Worm (Caenorhabditis elegans) whole organism, midembryonic: ENCODE results near the gene orc-2.

Experiments
- T22C8.4 ChIP-seq: fragments of 200-800 bp; sonication (Bioruptor generic); IDR thresholded peaks from 2 replicates; pipeline ENCODE4 v1.3.6; 2022; ENCODE audit warnings: missing genetic modification characterization, missing compliant biosample characterization
- cog-1 ChIP-seq: sonication (generic microtip); optimal IDR thresholded peaks from 2 replicates; lab custom pipeline; 2016; ENCODE audit warnings: missing genetic modification characterization, missing compliant biosample characterization
- flt-1 ChIP-seq: fragments of 200-800 bp; sonication (Bioruptor generic); IDR thresholded peaks from 2 replicates; pipeline ENCODE4 v1.3.6; 2022; ENCODE audit warnings: missing genetic modification characterization, missing compliant biosample characterization
- klf-2 ChIP-seq: fragments of 200-800 bp; sonication (Bioruptor generic); conservative IDR thresholded peaks from 2 replicates; pipeline ENCODE4 v1.3.6; 2022; ENCODE audit warnings: missing genetic modification reagents, missing genetic modification characterization, missing compliant biosample characterization
- med-1 ChIP-seq: sonication (generic microtip); optimal IDR thresholded peaks from 2 replicates; lab custom pipeline; 2017; ENCODE audit warnings: missing genetic modification characterization, mild to moderate bottlenecking, missing compliant biosample characterization, antibody characterized with exemption, missing genetic modification reagents; ENCODE audit not compliant: insufficient read depth
- ref-1 ChIP-seq: fragments of 200-800 bp; sonication (Bioruptor generic); conservative IDR thresholded peaks from 2 replicates; pipeline ENCODE4 v1.3.6; 2022; ENCODE audit warnings: missing genetic modification reagents, missing genetic modification characterization, missing compliant biosample characterization
- tab-1 ChIP-seq: fragments of 200-800 bp; sonication (Bioruptor generic); IDR thresholded peaks from 2 replicates; pipeline ENCODE4 v1.3.6; 2022; ENCODE audit warnings: missing genetic modification characterization, missing compliant biosample characterization
- ztf-23 ChIP-seq: fragments of 200-800 bp; sonication (Bioruptor generic); IDR thresholded peaks from 2 replicates; pipeline ENCODE4 v1.3.6; 2022; ENCODE audit warnings: missing genetic modification reagents, missing genetic modification characterization, missing compliant biosample characterization
- ztf-29 ChIP-seq: fragments of 200-800 bp; sonication (Bioruptor generic); IDR thresholded peaks from 2 replicates; pipeline ENCODE4 v1.3.6; 2022; ENCODE audit warnings: missing genetic modification reagents, missing genetic modification characterization, missing compliant biosample characterization

Gene orc-2

DNA sequence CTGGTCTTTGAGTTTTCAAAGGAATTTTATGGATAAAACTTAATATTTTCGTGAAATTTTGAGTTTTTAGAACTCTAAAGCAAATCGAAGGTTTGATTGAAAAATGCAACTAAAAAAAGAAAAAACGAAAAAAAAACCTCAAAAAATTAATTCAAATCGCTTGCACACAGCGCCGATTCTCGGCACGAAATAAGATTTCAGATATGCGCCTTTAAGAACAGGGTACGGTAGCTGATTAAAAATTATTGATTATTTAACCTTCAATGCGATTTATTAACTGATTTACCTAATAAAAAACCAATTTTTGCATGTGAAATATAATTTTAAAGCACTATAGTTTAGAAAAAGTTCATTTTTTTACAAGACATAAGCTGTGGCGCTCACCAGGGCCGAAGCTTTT, 20.9 kb upstream of the orc-2 start:
- no peak for TF ChIP-seq ref-1
- no peak for TF ChIP-seq T22C8.4
- TF ChIP-seq ztf-23: no peak
- no peak for TF ChIP-seq cog-1
- TF ChIP-seq tab-1 (GFP tag; lab: Robert Waterston, UW): no peak
- TF ChIP-seq ztf-29 (GFP tag; lab: Robert Waterston, UW): no peak
- TF ChIP-seq flt-1: no peak
- TF ChIP-seq med-1 (GFP tag; lab: Kevin White, UChicago): no peak
- TF ChIP-seq klf-2: no peak

DNA sequence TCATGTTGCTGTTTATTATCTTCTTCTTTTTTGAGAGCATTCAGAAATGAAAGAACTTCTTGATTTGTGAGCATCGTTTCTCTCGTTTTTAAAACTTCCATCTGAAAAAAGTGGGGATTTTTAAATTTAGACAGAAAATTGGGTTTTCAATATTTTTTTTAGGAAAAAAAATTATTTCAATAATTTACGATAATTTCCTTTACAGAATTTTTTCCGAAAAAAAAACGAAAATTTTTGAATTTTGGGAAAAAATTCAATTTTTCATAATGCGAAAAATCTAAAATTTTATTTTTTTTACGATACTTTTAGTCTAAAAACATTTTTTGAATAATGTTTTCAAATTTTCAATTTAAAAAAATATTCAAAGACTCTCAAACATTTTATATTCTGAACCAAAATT, 16.7 kb upstream of the orc-2 start, which contains the start of gene M106.7:
Gene M106.7, minus strand, starts transcription at position 101 of the 400 bp plus-strand sequence.
- TF ChIP-seq cog-1: no peak
- TF ChIP-seq T22C8.4: no peak
- no peak for TF ChIP-seq ztf-23
- TF ChIP-seq tab-1 (GFP tag; lab: Robert Waterston, UW): no peak
- no peak for TF ChIP-seq ztf-29 (GFP tag; lab: Robert Waterston, UW)
- TF ChIP-seq med-1 (GFP tag; lab: Kevin White, UChicago): no peak
- TF ChIP-seq ref-1: no peak
- no peak for TF ChIP-seq klf-2
- no peak for TF ChIP-seq flt-1

DNA sequence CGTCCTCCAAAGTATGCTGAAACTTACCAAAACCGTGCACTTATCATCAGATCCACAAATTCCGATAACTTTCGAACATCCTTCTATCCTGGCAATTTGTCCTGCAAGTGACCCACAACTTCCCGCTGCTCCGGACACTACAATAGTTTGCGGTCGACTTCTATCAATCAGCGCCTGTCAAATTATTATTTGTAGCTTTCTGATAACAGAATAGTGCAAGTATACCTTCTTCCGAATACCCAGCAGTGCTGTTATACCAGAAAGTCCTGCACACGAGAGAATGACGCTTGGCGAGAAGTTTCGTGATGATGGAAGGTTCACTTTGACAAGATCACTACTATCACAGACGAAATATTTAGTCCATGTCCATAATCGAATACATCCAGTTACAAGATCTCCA, 14.4 kb upstream of the orc-2 start:
- TF ChIP-seq T22C8.4 (no peak), ztf-23 (no peak)

DNA sequence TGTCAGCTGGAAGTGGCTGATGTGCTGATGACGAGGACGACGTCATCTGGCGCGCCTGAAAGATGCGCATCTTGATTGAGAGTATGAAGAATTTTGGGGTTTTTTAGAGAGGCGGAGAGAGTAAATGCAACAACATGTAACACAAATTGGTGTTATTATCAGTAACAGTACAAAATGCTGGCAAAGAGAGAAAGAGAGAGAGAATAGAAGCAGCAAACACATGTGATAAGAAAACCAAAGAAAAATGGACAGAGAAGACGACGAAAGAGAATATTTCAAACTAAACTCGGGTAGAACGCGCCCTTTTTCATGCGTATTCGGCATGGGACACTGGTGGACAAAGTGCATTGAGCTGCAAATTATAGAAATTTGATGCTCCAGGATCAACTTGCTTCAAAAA, 12.9 kb upstream of the orc-2 start, which contains the start of gene M106.3:
Gene M106.3, minus strand, starts transcription at position 70 of the 400 bp plus-strand sequence.
- TF ChIP-seq ref-1 (no peak), flt-1 (no peak), cog-1 (no peak), ztf-23 (no peak), med-1 (GFP tag; lab: Kevin White, UChicago) (no peak), ztf-29 (GFP tag; lab: Robert Waterston, UW) (no peak), T22C8.4 (no peak), klf-2 (no peak), tab-1 (GFP tag; lab: Robert Waterston, UW) (no peak)

DNA sequence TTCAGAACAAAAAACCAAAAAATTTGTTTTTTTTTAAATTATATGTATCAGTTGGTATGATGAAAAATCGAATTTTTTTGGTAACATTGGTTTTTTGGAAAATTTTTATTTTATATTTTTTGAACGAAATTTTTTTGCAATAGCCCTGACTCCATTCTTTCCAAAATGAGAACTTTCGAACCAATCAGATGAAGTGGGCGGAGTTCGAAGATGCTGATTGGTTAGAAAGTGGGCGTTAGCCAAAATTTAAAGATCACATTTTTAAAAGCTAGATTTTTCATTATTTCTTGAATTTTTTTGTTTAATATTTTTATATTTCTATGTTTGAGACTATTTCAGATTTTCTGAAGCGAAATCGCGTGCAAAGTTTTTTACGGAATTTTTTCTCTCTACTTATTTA, 12.4 kb upstream of the orc-2 start:
- TF ChIP-seq med-1 (GFP tag; lab: Kevin White, UChicago) (no peak), tab-1 (GFP tag; lab: Robert Waterston, UW) (no peak), cog-1 (no peak)

DNA sequence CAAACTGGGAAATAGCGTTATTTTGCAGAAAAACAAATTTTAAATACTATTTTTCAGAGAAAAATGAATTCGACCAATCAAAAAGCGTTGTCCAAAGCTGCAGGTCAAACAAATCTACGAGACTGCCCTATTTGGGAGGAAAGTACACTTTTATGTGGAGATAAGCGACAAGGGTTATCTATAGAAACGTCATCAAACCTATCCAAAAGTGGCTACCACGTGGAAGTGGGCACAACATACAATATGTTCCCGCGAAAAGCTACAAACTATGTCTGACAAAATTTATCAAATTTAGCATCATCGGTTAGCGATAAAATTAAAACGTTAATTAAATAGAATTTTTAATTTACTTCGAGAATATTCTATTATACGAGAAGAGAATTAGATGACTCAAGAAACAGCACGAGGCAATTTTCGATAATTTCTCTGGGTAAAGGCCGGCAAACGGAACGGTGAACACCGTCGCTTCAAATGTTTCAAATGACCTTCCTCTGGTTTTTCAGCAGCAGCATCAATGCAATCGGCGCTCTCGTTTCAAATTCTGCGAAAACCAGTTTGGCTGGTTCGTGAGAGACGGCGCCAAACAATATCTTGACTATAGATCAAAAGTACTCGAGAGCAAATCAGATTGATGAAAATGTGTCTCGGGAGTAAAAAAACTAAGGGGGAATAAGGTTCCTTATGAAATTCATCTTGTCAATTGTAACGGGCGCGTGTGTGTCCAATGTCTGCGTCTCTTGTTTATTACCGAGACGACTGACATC, 11.8 kb upstream of the orc-2 start:
- TF ChIP-seq flt-1: no peak
- no peak for TF ChIP-seq ztf-29 (GFP tag; lab: Robert Waterston, UW)
- TF ChIP-seq med-1 (GFP tag; lab: Kevin White, UChicago): no peak
- no peak for TF ChIP-seq tab-1 (GFP tag; lab: Robert Waterston, UW)
- TF ChIP-seq ref-1: no peak
- no peak for TF ChIP-seq cog-1
- no peak for TF ChIP-seq T22C8.4
- no peak for TF ChIP-seq ztf-23

DNA sequence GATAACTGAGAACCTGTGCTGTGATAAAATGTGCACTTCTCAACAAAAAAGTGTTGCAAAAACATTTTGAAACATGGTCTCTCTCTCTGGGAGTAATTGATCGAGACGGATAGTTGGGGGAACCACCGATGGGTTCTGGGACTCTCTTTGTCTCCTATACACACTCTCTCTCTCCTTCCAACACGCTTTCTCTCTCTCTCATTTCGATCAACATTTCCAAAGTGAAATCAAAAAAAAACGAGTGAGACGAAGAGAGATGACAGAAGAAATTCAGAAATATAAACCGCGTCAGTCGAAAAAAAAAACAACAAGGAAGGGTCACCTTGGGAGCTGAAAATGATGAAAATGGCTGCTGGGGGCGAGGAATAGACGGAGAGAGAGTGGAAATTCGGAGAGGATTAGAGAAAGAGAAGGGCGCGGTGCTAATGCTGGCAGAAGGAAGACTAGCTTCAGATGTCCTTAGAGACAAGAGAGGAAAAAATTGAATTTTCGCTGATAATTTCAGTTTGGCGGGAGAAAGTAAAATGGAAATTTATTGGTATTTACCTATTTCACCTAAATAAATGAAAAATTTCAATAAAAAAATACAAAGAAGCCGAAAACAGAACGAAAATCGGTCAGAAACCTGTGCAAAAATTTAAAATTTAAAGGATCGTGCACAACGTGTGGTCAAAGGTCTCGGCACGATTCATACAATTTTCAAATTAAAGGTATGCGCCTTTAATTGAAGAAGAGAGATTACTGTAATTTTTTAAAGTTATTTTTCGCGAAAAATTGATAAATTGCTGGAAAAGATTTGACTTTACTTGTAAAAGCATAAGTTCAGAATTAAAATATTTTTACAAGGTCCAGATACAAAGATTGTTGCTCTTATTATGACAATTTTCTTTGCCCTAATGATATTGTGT, 10.7 kb upstream of the orc-2 start:
- no peak for TF ChIP-seq ref-1
- TF ChIP-seq cog-1: no peak
- no peak for TF ChIP-seq tab-1 (GFP tag; lab: Robert Waterston, UW)
- TF ChIP-seq T22C8.4: no peak
- TF ChIP-seq med-1 (GFP tag; lab: Kevin White, UChicago): no peak
- no peak for TF ChIP-seq ztf-23
- no peak for TF ChIP-seq flt-1
- no peak for TF ChIP-seq ztf-29 (GFP tag; lab: Robert Waterston, UW)
- TF ChIP-seq klf-2: no peak

DNA sequence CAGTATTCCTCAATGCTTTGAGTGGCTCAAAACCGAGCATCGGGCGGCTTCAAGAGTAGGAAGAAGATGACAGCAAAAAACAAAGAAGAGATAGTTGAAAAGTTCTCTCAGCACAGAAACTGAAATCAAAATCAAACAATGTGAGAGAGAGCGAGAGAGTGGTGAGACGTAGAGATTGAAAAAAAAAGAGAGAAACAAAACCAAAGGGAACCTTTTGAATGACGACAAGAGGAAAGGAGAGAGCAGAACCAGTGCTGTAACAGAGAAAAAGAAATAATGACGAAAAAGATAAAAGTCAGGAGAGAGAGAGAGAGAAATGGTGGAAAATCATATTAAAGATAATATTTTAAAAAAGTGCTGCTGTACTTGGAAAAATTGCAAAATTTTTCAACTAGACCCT, 6.5 kb upstream of the orc-2 start:
- TF ChIP-seq ref-1 (no peak), cog-1 (no peak), klf-2 (no peak), ztf-23 (no peak)

DNA sequence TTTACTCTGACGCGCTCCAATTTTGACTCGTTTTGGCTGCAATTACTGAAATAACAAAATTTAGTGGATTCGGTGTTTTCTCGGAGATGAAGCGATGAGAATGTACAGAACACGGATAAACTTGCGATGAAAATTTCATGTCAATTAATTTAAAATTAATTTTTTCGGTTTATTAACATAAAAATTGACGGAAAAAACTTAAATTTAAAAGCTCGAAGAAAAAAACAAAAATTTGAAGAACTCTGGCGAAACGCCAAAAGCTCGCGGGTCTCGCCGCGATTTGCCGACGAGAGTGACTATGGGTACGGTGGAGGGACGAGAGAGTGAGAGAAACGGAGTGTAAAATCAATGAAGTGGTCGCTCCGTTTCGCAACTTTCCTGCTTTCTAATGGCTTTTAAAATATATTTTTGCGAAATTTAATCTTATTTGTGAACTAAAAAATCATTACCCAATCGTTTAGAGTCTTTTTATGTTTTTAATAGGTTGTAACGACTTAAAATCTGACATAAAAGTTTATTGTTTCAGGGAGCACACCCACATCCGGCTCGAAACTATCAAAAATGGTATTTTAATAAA, 5.0 kb upstream of the orc-2 start, which contains the start of the genes gmps-1 and cap-2:
Gene gmps-1, minus strand, starts transcription at position 51 of the 577 bp plus-strand sequence.
Gene cap-2, plus strand, starts transcription at position 527 of the 577 bp plus-strand sequence.
- TF ChIP-seq flt-1: peak; percentile 76
- peak; percentile 59; the same call in 1 of the 2 replicates for TF ChIP-seq ztf-23
- TF ChIP-seq ref-1: no peak
- TF ChIP-seq med-1 (GFP tag; lab: Kevin White, UChicago): no peak
- peak; percentile 64 for TF ChIP-seq cog-1
- peak; percentile 86 for TF ChIP-seq T22C8.4

DNA sequence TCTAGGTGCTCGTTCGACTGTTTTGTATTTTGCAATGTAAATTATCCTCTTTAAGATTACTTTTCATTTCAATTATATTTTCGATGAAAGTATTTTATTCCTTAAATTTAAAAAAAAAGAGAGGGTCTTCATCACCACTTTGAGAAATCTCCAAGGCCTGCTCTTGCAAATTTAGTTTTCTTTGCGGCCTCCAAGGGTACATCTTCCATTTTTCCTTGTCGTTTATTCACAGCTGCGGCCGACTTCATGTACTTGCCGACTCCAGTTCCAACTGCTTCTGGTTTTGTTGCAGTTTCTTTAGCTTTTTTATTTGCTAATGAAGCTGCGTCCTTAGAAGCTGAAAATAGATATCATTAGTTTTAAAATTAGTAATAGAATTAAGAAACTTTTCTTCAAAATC, 3.0 kb upstream of the orc-2 start:
- TF ChIP-seq ref-1 (no peak), med-1 (GFP tag; lab: Kevin White, UChicago) (no peak), cog-1 (no peak), klf-2 (no peak), ztf-23 (no peak), tab-1 (GFP tag; lab: Robert Waterston, UW) (no peak), T22C8.4 (no peak), flt-1 (no peak), ztf-29 (GFP tag; lab: Robert Waterston, UW) (no peak)
